In the genomic region with DNA sequence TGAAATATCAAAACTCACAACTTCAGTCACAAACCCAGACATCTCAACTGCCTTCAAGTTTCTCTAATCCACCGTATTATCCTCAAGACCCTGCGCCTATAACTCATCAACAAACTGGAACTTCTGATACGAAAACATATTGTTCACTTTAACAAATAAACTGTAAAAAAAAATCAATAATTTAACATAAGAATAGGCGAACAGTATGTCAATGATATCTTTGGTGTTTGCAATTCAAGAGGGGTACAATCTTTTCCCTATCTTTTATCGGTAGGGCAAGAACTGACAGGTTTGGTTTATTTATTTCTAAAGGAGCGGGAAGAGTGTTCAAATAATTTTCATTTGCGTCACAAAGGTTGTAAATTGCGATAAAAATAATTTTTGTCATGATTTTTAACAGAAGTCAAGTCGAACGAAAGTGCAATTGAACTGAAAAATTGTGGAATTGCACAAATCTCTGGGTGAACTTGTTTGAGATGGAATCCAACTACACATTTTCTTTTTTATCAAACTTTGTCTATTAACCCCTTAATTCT, we compare ENCODE assay signal across 1 worm cellular context.
TF ChIP-seq lines count a peak whose summit lies in the region.

No protein-coding gene starts in this region.

TF ChIP-seq in whole organism, L4 larva, 104 proteins besides CTCF, POLR2A, EP300 and RAD21 (continued from another document):
- peak; percentile 93; the same call in 1 of the 2 replicates for TF ChIP-seq php-3 (GFP tag; IDR thresholded peaks at IDR 0.05; lab: Robert Waterston, UW)
- TF ChIP-seq nhr-10 (tag; optimal IDR thresholded peaks at IDR 0.05; lab: Kevin White, UChicago): peak; percentile 98
- TF ChIP-seq mdl-1 (tag; optimal IDR thresholded peaks at IDR 0.05; lab: Kevin White, UChicago): peak; percentile 87 to 89
- TF ChIP-seq F37D6.2 (tag; optimal IDR thresholded peaks at IDR 0.05; lab: Kevin White, UChicago): peak; percentile 98
- TF ChIP-seq set-16 (GFP tag; IDR thresholded peaks at IDR 0.05; lab: Robert Waterston, UW): no peak
- peak; percentile 100 for TF ChIP-seq nhr-77 (tag; optimal IDR thresholded peaks at IDR 0.05; lab: Kevin White, UChicago)
- TF ChIP-seq pqm-1 (tag; optimal IDR thresholded peaks at IDR 0.05; lab: Kevin White, UChicago): peak; percentile 65
- peak; percentile 83; the same call in 1 of the 2 replicates for TF ChIP-seq ZK337.2 (GFP tag; IDR thresholded peaks at IDR 0.05; lab: Robert Waterston, UW)
- peak; percentile 57; the same call in 1 of the 2 replicates for TF ChIP-seq daf-8 (GFP tag; IDR thresholded peaks at IDR 0.05; lab: Robert Waterston, UW)
- TF ChIP-seq fkh-10 (GFP tag; optimal IDR thresholded peaks at IDR 0.05; lab: Kevin White, UChicago): peak; percentile 100
- no peak for TF ChIP-seq snpc-1.2 (GFP tag; IDR thresholded peaks at IDR 0.05; lab: Robert Waterston, UW)
- peak; percentile 98 for TF ChIP-seq ceh-28 (tag; optimal IDR thresholded peaks at IDR 0.05; lab: Kevin White, UChicago)
- peak; percentile 92 for TF ChIP-seq lin-39 (tag; optimal IDR thresholded peaks at IDR 0.05; lab: Kevin White, UChicago)
- peak; percentile 99 for TF ChIP-seq nhr-102 (tag; optimal IDR thresholded peaks at IDR 0.05; lab: Kevin White, UChicago)
- peak; percentile 32 for TF ChIP-seq R02D3.7 (tag; optimal IDR thresholded peaks at IDR 0.05; lab: Kevin White, UChicago)
- TF ChIP-seq nhr-11 (tag; optimal IDR thresholded peaks at IDR 0.05; lab: Kevin White, UChicago): peak; percentile 97
- TF ChIP-seq tag-97 (GFP tag; IDR thresholded peaks at IDR 0.05; lab: Robert Waterston, UW): peak; percentile 76
- TF ChIP-seq daf-16 (GFP tag; optimal IDR thresholded peaks at IDR 0.05; lab: Kevin White, UChicago): peak; percentile 94 to 99
- TF ChIP-seq daf-16 (tag; optimal IDR thresholded peaks at IDR 0.05; lab: Kevin White, UChicago): peak; percentile 99
- peak; percentile 92 for TF ChIP-seq mdt-29 (GFP tag; IDR thresholded peaks at IDR 0.05; lab: Robert Waterston, UW)
- peak; percentile 66 for TF ChIP-seq dpl-1 (GFP tag; optimal IDR thresholded peaks at IDR 0.05; lab: Kevin White, UChicago)
- TF ChIP-seq Y48G9A.11 (GFP tag; IDR thresholded peaks at IDR 0.05; lab: Robert Waterston, UW): no peak
- TF ChIP-seq skn-1 (tag; optimal IDR thresholded peaks at IDR 0.05; lab: Kevin White, UChicago): peak; percentile 41
- TF ChIP-seq ceh-62 (tag; optimal IDR thresholded peaks at IDR 0.05; lab: Kevin White, UChicago): peak; percentile 40
- peak; percentile 70; the same call in 1 of the 2 replicates for TF ChIP-seq Y105C5A.15 (GFP tag; IDR thresholded peaks at IDR 0.05; lab: Robert Waterston, UW)
- TF ChIP-seq Y75B8A.6 (GFP tag; IDR thresholded peaks at IDR 0.05; lab: Robert Waterston, UW): no peak
- TF ChIP-seq nhr-6 (tag; optimal IDR thresholded peaks at IDR 0.05; lab: Kevin White, UChicago): peak; percentile 97
- TF ChIP-seq zag-1 (tag; optimal IDR thresholded peaks at IDR 0.05; lab: Kevin White, UChicago): peak; percentile 90
- peak; percentile 97 for TF ChIP-seq nhr-42 (GFP tag; IDR thresholded peaks at IDR 0.05; lab: Robert Waterston, UW)
- peak; percentile 72 for TF ChIP-seq ceh-82 (tag; optimal IDR thresholded peaks at IDR 0.05; lab: Kevin White, UChicago)
- TF ChIP-seq ceh-32 (tag; optimal IDR thresholded peaks at IDR 0.05; lab: Kevin White, UChicago; ENCODE audit: poor library complexity): peak; percentile 89
- TF ChIP-seq fos-1 (tag; optimal IDR thresholded peaks at IDR 0.05; lab: Kevin White, UChicago): peak; percentile 98
- peak; percentile 100 for TF ChIP-seq dve-1 (tag; optimal IDR thresholded peaks at IDR 0.05; lab: Kevin White, UChicago; ENCODE audit: insufficient read depth)
- no peak for TF ChIP-seq zip-11 (GFP tag; IDR thresholded peaks at IDR 0.05; lab: Robert Waterston, UW)
- TF ChIP-seq ztf-7 (tag; optimal IDR thresholded peaks at IDR 0.05; lab: Kevin White, UChicago): peak; percentile 95
- TF ChIP-seq tra-1 (GFP tag; IDR thresholded peaks at IDR 0.05; lab: Robert Waterston, UW): peak; percentile 96
- TF ChIP-seq lin-38 (GFP tag; IDR thresholded peaks at IDR 0.05; lab: Robert Waterston, UW): peak; percentile 84
- peak; percentile 99 for TF ChIP-seq T26A8.4 (GFP tag; IDR thresholded peaks at IDR 0.05; lab: Robert Waterston, UW)
TF ChIP-seq in whole organism, L4 larva: peak in this region for 91.
